Worm (Caenorhabditis elegans) whole organism, midembryonic: ENCODE data around the gene F08F8.11.

ENCODE experiments used
- flt-1 ChIP-seq: fragments of 200-800 bp; sonication (Bioruptor generic); IDR thresholded peaks from 2 replicates; pipeline ENCODE4 v1.3.6; 2022; ENCODE audit warnings: missing genetic modification characterization, missing compliant biosample characterization
- klf-2 ChIP-seq: fragments of 200-800 bp; sonication (Bioruptor generic); conservative IDR thresholded peaks from 2 replicates; pipeline ENCODE4 v1.3.6; 2022; ENCODE audit warnings: missing genetic modification reagents, missing genetic modification characterization, missing compliant biosample characterization
- med-1 ChIP-seq: sonication (generic microtip); optimal IDR thresholded peaks from 2 replicates; lab custom pipeline; 2017; ENCODE audit warnings: missing genetic modification characterization, mild to moderate bottlenecking, missing compliant biosample characterization, antibody characterized with exemption, missing genetic modification reagents; ENCODE audit not compliant: insufficient read depth
- ref-1 ChIP-seq: fragments of 200-800 bp; sonication (Bioruptor generic); conservative IDR thresholded peaks from 2 replicates; pipeline ENCODE4 v1.3.6; 2022; ENCODE audit warnings: missing genetic modification reagents, missing genetic modification characterization, missing compliant biosample characterization
- ztf-23 ChIP-seq: fragments of 200-800 bp; sonication (Bioruptor generic); IDR thresholded peaks from 2 replicates; pipeline ENCODE4 v1.3.6; 2022; ENCODE audit warnings: missing genetic modification reagents, missing genetic modification characterization, missing compliant biosample characterization
- ztf-29 ChIP-seq: fragments of 200-800 bp; sonication (Bioruptor generic); IDR thresholded peaks from 2 replicates; pipeline ENCODE4 v1.3.6; 2022; ENCODE audit warnings: missing genetic modification reagents, missing genetic modification characterization, missing compliant biosample characterization

ce11 chrIII:7358627-7359026 lies 7.1 kb upstream of the F08F8.11 start:
- TF ChIP-seq ref-1 (GFP tag; lab: Robert Waterston, UW) (no peak), klf-2 (GFP tag; lab: Robert Waterston, UW) (no peak), flt-1 (GFP tag; lab: Robert Waterston, UW) (no peak), med-1 (GFP tag; lab: Kevin White, UChicago) (no peak), ztf-29 (GFP tag; lab: Robert Waterston, UW) (no peak), ztf-23 (no peak)
